Worm (Caenorhabditis elegans): ENCODE measurements around the gene srj-9.
"Not testable (repeated sequence)": the region's sequence is repeated elsewhere in the genome, so short reads cannot be mapped to it uniquely, and the experiment has no call there.

DNA sequence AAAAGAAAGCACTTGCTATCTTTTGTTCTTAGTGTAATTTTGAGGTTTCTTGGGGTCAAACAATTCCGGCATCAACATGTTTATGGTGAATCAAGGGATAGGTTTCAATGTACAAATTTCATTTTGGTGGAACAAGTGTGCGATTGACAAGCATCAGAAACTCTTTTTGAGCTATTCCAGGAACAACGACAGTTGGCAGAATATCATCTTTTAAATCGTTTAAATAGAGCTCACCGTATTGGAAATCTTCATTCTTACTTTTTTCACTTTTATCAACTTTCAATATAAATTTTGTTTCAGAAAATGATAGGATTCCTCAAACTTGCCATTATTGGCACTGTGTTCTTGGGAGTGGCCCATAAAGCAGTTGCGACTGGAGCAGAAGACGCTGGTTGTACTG is 31.8 kb upstream of the srj-9 start, which contains the start of gene T20D4.10:
- TF ChIP-seq hmbx-1 (tag; optimal IDR thresholded peaks at IDR 0.05); tbx-11 (GFP tag; IDR thresholded peaks at IDR 0.05); ama-1 (optimal IDR thresholded peaks at IDR 0.05); ceh-36 (tag; optimal IDR thresholded peaks at IDR 0.05): not testable (repeated sequence)

All from whole organism, early embryonic.